Fruit fly (Drosophila melanogaster) whole organism, wandering third instar larva: ENCODE measurements around the gene flip.

ENCODE experiments used
- Abd-B ChIP-seq: fragments of >200 bp; optimal IDR thresholded peaks from 2 replicates; lab custom pipeline; 2017; ENCODE audit warnings: missing biosample characterization, missing genetic modification characterization
- CG32264 ChIP-seq: fragments of 200-800 bp; sonication (Bioruptor generic); optimal IDR thresholded peaks from 2 replicates; lab custom pipeline; 2016; ENCODE audit warnings: missing biosample characterization, missing genetic modification characterization
- CG9705 ChIP-seq: fragments of 200-800 bp; sonication (Bioruptor generic); optimal IDR thresholded peaks from 2 replicates; lab custom pipeline; 2018; ENCODE audit warnings: missing biosample characterization, mild to moderate bottlenecking, missing genetic modification characterization
- CrebA ChIP-seq: fragments of 200-800 bp; sonication (Bioruptor generic); optimal IDR thresholded peaks from 2 replicates; lab custom pipeline; 2016; ENCODE audit warnings: missing biosample characterization, mild to moderate bottlenecking, missing genetic modification characterization, borderline replicate concordance
- Dfd ChIP-seq: fragments of >200 bp; optimal IDR thresholded peaks from 2 replicates; lab custom pipeline; 2017; ENCODE audit warnings: missing biosample characterization, missing genetic modification characterization
- Dif ChIP-seq: fragments of 200-275, 200-300 bp; sonication (Bioruptor generic); optimal IDR thresholded peaks from 2 replicates; lab custom pipeline; 2018; ENCODE audit warnings: missing biosample characterization, missing genetic modification characterization; ENCODE audit not compliant: partially characterized antibody
- GATAd ChIP-seq: sonication (Bioruptor generic); optimal IDR thresholded peaks from 2 replicates; lab custom pipeline; 2016; ENCODE audit warnings: missing biosample characterization, missing genetic modification characterization
- HLH106 ChIP-seq: fragments of 200-800 bp; optimal IDR thresholded peaks from 3 replicates; lab custom pipeline; 2019; ENCODE audit warnings: missing biosample characterization, mild to moderate bottlenecking, missing genetic modification characterization, moderate library complexity
- Hnf4 ChIP-seq: fragments of 200-800 bp; sonication (Bioruptor generic); optimal IDR thresholded peaks from 2 replicates; lab custom pipeline; 2016; ENCODE audit warnings: missing biosample characterization, mild to moderate bottlenecking, missing genetic modification characterization
- Hr78 ChIP-seq: fragments of >200 bp; optimal IDR thresholded peaks from 2 replicates; lab custom pipeline; 2017; ENCODE audit warnings: missing biosample characterization, missing genetic modification characterization
- Hr83 ChIP-seq: fragments of 200-300 bp; sonication (Bioruptor generic); optimal IDR thresholded peaks from 2 replicates; lab custom pipeline; 2016; ENCODE audit warnings: missing biosample characterization, mild to moderate bottlenecking, missing genetic modification characterization, moderate library complexity; ENCODE audit not compliant: poor library complexity, severe bottlenecking
- Jra ChIP-seq: sonication (Bioruptor generic); optimal IDR thresholded peaks from 2 replicates; lab custom pipeline; 2016; ENCODE audit warnings: missing biosample characterization, missing genetic modification characterization
- Mio ChIP-seq: sonication (Bioruptor generic); optimal IDR thresholded peaks from 2 replicates; lab custom pipeline; 2016; ENCODE audit warnings: missing biosample characterization, missing genetic modification characterization
- Myc ChIP-seq: fragments of >200 bp; optimal IDR thresholded peaks from 2 replicates; lab custom pipeline; 2017
- OdsH ChIP-seq: fragments of 200-800 bp; sonication (Bioruptor generic); optimal IDR thresholded peaks from 2 replicates; lab custom pipeline; 2016; ENCODE audit warnings: missing biosample characterization, mild to moderate bottlenecking, missing genetic modification characterization
- Rel ChIP-seq, 2 experiments: fragments of 200-800 bp; sonication (Bioruptor generic) in 1 of 2; optimal IDR thresholded peaks; 2 replicates in 1 of 2; 3 replicates in 1 of 2; lab custom pipeline; 2016 to 2019; ENCODE audit warnings: mild to moderate bottlenecking in 2 of 2, missing biosample characterization in 2 of 2, missing genetic modification characterization in 2 of 2, moderate library complexity in 1 of 2
- Sp1 ChIP-seq: fragments of 200-800 bp; sonication (Bioruptor generic); optimal IDR thresholded peaks from 3 replicates; lab custom pipeline; 2019; ENCODE audit warnings: missing biosample characterization, mild to moderate bottlenecking, missing genetic modification characterization, moderate library complexity
- Vsx2 ChIP-seq: fragments of 200-300, 225-300 bp; sonication (Bioruptor generic); optimal IDR thresholded peaks from 2 replicates; lab custom pipeline; 2018; ENCODE audit warnings: missing biosample characterization, missing genetic modification characterization; ENCODE audit not compliant: partially characterized antibody
- br ChIP-seq: fragments of 200-800 bp; sonication (Bioruptor generic); optimal IDR thresholded peaks from 2 replicates; lab custom pipeline; 2016; ENCODE audit warnings: missing biosample characterization, missing genetic modification characterization
- brk ChIP-seq: fragments of 200-800 bp; sonication (Bioruptor generic); optimal IDR thresholded peaks from 2 replicates; lab custom pipeline; 2016; ENCODE audit warnings: missing biosample characterization, mild to moderate bottlenecking, missing genetic modification characterization
- dl ChIP-seq, 2 experiments: fragments of 175-275, 200-275 bp in 1 of 2; fragments of 200-275 bp in 1 of 2; sonication (Bioruptor generic); optimal IDR thresholded peaks; lab custom pipeline; 2018; ENCODE audit warnings: mild to moderate bottlenecking in 2 of 2, missing biosample characterization in 2 of 2, missing genetic modification characterization in 2 of 2, moderate library complexity in 2 of 2; ENCODE audit not compliant: partially characterized antibody in 2 of 2, insufficient read depth in 1 of 2
- dmrt93B ChIP-seq: fragments of 200-800 bp; sonication (Bioruptor generic); optimal IDR thresholded peaks from 2 replicates; lab custom pipeline; 2018; ENCODE audit warnings: missing biosample characterization, mild to moderate bottlenecking, missing genetic modification characterization
- dsf ChIP-seq: sonication (Bioruptor generic); optimal IDR thresholded peaks from 2 replicates; lab custom pipeline; 2016; ENCODE audit warnings: missing biosample characterization, missing genetic modification characterization, borderline replicate concordance
- ey ChIP-seq: fragments of 200-800 bp; sonication (Bioruptor generic); optimal IDR thresholded peaks from 2 replicates; lab custom pipeline; 2016; ENCODE audit warnings: missing biosample characterization, missing genetic modification characterization
- foxo ChIP-seq, 2 experiments: fragments of 200-800 bp; sonication (Bioruptor generic); optimal IDR thresholded peaks; 2 replicates in 1 of 2; 3 replicates in 1 of 2; lab custom pipeline; 2016 to 2017; ENCODE audit warnings: missing biosample characterization in 2 of 2, missing genetic modification characterization in 2 of 2
- fru ChIP-seq: fragments of 200-800 bp; sonication (Bioruptor generic); optimal IDR thresholded peaks from 3 replicates; lab custom pipeline; 2016; ENCODE audit warnings: missing biosample characterization, mild to moderate bottlenecking, missing genetic modification characterization
- h ChIP-seq: fragments of 200-800 bp; sonication (Bioruptor generic); optimal IDR thresholded peaks from 3 replicates; lab custom pipeline; 2016; ENCODE audit warnings: missing biosample characterization, mild to moderate bottlenecking, missing genetic modification characterization
- jim ChIP-seq: fragments of 175-275, 200-325 bp; sonication (Bioruptor generic); optimal IDR thresholded peaks from 2 replicates; lab custom pipeline; 2016; ENCODE audit warnings: missing biosample characterization, mild to moderate bottlenecking, missing genetic modification characterization
- pan ChIP-seq: fragments of >200 bp; optimal IDR thresholded peaks from 2 replicates; lab custom pipeline; 2017
- psq ChIP-seq: fragments of 200-800 bp; sonication (Bioruptor generic); optimal IDR thresholded peaks from 3 replicates; lab custom pipeline; 2017; ENCODE audit warnings: missing biosample characterization, mild to moderate bottlenecking, missing genetic modification characterization, moderate library complexity
- rgr ChIP-seq: fragments of 200-800 bp; sonication (Bioruptor generic); optimal IDR thresholded peaks from 3 replicates; lab custom pipeline; 2016; ENCODE audit warnings: missing biosample characterization, mild to moderate bottlenecking, missing genetic modification characterization
- sage ChIP-seq: fragments of 200-800 bp; sonication (Bioruptor generic); optimal IDR thresholded peaks from 2 replicates; lab custom pipeline; 2016; ENCODE audit warnings: missing biosample characterization, mild to moderate bottlenecking, missing genetic modification characterization
- sv ChIP-seq: fragments of 200-800 bp; sonication (Bioruptor generic); optimal IDR thresholded peaks from 3 replicates; lab custom pipeline; 2016; ENCODE audit warnings: missing biosample characterization, missing genetic modification characterization
- tai ChIP-seq: sonication (Bioruptor generic); optimal IDR thresholded peaks from 2 replicates; lab custom pipeline; 2016; ENCODE audit warnings: missing biosample characterization, missing genetic modification characterization
- usp ChIP-seq: fragments of >200 bp; optimal IDR thresholded peaks from 2 replicates; lab custom pipeline; 2017; ENCODE audit warnings: missing biosample characterization, missing genetic modification characterization
- woc ChIP-seq: sonication (Bioruptor generic); optimal IDR thresholded peaks from 2 replicates; lab custom pipeline; 2016; ENCODE audit warnings: missing biosample characterization, mild to moderate bottlenecking, missing genetic modification characterization

flip gene

DNA sequence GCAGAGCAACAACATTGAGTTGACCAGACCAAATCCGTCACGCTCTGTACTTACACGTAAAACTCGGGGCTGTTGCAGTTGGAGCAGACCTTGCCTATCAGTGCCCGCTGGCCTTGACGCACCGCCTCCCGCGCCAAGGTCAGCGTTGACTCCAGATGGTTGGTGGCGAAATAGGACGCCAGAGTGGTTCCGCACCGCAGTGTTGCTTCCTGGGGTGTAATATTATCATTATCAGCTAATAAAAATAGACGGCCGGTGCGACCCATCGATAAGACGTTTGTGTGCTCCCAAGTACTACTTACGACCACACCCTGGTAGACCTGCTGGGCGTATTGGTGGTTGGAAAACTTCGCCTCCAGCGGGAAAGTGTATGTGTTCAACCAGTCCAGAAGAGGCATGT is 49.3 kb downstream of the flip start:
- TF ChIP-seq Hnf4 (no peak), Dfd (GFP tag; lab: Kevin White, UChicago) (no peak), OdsH (GFP tag; lab: Kevin White, UChicago) (no peak), Dif (GFP tag; lab: Kevin White, UChicago) (no peak), fru (GFP tag; lab: Kevin White, UChicago) (no peak), ey (GFP tag; lab: Kevin White, UChicago) (no peak), rgr (no peak), CrebA (GFP tag; lab: Kevin White, UChicago) (no peak), pan (no peak), CG9705 (GFP tag; lab: Kevin White, UChicago) (no peak)
- TF ChIP-seq, all 38 proteins: peak for 0

DNA sequence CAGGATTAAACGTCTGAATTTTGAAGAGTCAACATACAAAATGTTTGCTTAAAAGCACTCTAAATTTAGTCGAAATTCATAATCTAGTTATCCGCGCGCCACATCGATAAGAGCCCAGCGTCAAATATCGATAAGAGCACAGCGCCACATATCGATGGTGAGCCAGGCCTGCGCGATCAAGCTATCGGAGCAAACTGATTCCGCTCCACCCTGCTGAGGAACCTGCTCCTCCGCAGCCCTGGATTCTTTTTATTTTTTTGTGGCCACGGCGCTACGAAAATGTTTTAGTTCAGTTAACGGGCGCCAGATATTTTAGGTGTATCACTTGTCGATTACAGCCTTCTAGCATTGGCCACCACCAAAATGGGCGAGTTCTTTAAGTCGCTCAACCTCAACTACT is 56.9 kb downstream of the flip start:
- TF ChIP-seq brk (no peak), h (peak; percentile 29), rgr (no peak), br (peak; percentile 13), HLH106 (tag; lab: Kevin White, UChicago) (peak; percentile 43), OdsH (GFP tag; lab: Kevin White, UChicago) (no peak), sv (GFP tag; lab: Kevin White, UChicago) (no peak), Sp1 (GFP tag; lab: Kevin White, UChicago) (peak; percentile 23), foxo (GFP tag; optimal IDR thresholded peaks at IDR 0.05; lab: Kevin White, UChicago) (peak in 1 of 2 experiments; percentile 43), usp (GFP tag; lab: Kevin White, UChicago) (no peak), dsf (GFP tag; lab: Kevin White, UChicago) (no peak), Mio (GFP tag; lab: Kevin White, UChicago) (no peak), dl (GFP tag; optimal IDR thresholded peaks at IDR 0.05; lab: Kevin White, UChicago; ENCODE audit: insufficient read depth in 1 of 2, partially characterized antibody in 2 of 2) (no peak), CG9705 (GFP tag; lab: Kevin White, UChicago) (peak; percentile 16), sage (GFP tag; lab: Kevin White, UChicago) (no peak), Hr83 (GFP tag; lab: Kevin White, UChicago) (peak; percentile 54), dmrt93B (GFP tag; lab: Kevin White, UChicago) (no peak), CrebA (GFP tag; lab: Kevin White, UChicago) (no peak), psq (GFP tag; lab: Kevin White, UChicago) (no peak), ey (GFP tag; lab: Kevin White, UChicago) (peak; percentile 9), Hnf4 (no peak), CG32264 (no peak), Dif (GFP tag; lab: Kevin White, UChicago) (no peak), fru (GFP tag; lab: Kevin White, UChicago) (no peak), Dfd (GFP tag; lab: Kevin White, UChicago) (no peak), Rel (GFP tag; optimal IDR thresholded peaks at IDR 0.05; lab: Kevin White, UChicago) (no peak), Rel (tag; optimal IDR thresholded peaks at IDR 0.05; lab: Kevin White, UChicago) (peak; percentile 13), tai (GFP tag; lab: Kevin White, UChicago) (no peak), Vsx2 (GFP tag; lab: Kevin White, UChicago) (no peak), GATAd (GFP tag; lab: Kevin White, UChicago) (no peak), Myc (lab: Kevin White, UChicago) (peak; percentile 37), Abd-B (no peak), jim (no peak), Hr78 (no peak), Jra (GFP tag; lab: Kevin White, UChicago) (no peak), woc (GFP tag; lab: Kevin White, UChicago) (no peak)
- TF ChIP-seq, all 38 proteins: peak for 10

DNA sequence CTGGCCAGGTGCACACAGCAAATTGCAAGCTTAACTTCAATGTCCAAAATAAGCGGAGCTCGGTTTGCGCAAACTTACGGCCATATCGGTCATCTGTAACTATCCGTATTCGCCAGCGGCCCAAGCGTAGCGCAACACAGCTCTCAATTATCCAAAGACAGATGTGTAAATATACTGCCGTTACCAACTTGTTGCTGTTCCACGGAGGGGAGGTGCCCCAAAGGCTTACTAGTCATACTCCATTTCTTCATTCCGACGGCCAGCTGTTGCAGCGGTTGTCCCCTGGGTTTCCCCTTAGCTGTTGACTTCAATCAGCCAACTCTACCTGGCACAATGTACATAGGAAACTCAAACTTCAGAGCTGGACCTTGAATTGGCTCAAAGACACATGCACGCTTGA is 57.7 kb downstream of the flip start, which contains the start of gene CG31516:
TSS of gene CG31516 (minus strand) at position 101 of the 400 bp plus-strand sequence.
- no peak for TF ChIP-seq Rel (GFP tag; optimal IDR thresholded peaks at IDR 0.05; lab: Kevin White, UChicago)
- peak; percentile 83 for TF ChIP-seq Rel (tag; optimal IDR thresholded peaks at IDR 0.05; lab: Kevin White, UChicago)
- no peak for TF ChIP-seq ey (GFP tag; lab: Kevin White, UChicago)
